Fruit fly (Drosophila melanogaster) whole organism, adult: ENCODE measurements around the gene mAChR-B.
A peak's percentile ranks its signal among the peaks of the same experiment; 100 is the strongest.
"Not testable (repeated sequence)": the region's sequence is repeated elsewhere in the genome, so short reads cannot be mapped to it uniquely, and the experiment has no call there.

Experiments used
- CG11617 ChIP-seq: fragments of 200-800 bp; sonication (Bioruptor generic); optimal IDR thresholded peaks from 2 replicates; lab custom pipeline; 2017; ENCODE audit warnings: mild to moderate bottlenecking, missing biosample characterization, missing genetic modification reagents, missing genetic modification characterization
- CG12768 ChIP-seq: fragments of 200-800 bp; sonication (Bioruptor generic); optimal IDR thresholded peaks from 2 replicates; lab custom pipeline; 2017; ENCODE audit warnings: missing biosample characterization, missing genetic modification characterization, mild to moderate bottlenecking, moderate library complexity, missing genetic modification reagents
- CG14711 ChIP-seq: fragments of 200-800 bp; sonication (Bioruptor generic); optimal IDR thresholded peaks from 2 replicates; lab custom pipeline; 2018; ENCODE audit warnings: missing biosample characterization, mild to moderate bottlenecking, missing genetic modification characterization, moderate library complexity
- CG1620 ChIP-seq: fragments of 200-800 bp; sonication (Bioruptor generic); optimal IDR thresholded peaks from 2 replicates; lab custom pipeline; 2016; ENCODE audit warnings: missing biosample characterization, missing genetic modification characterization
- CG33017 ChIP-seq: fragments of 200-800 bp; sonication (Bioruptor generic); optimal IDR thresholded peaks from 2 replicates; lab custom pipeline; 2018; ENCODE audit warnings: missing biosample characterization, mild to moderate bottlenecking, missing genetic modification characterization, moderate library complexity
- CG5204 ChIP-seq: fragments of 200-800 bp; sonication (Bioruptor generic); optimal IDR thresholded peaks from 2 replicates; lab custom pipeline; 2016; ENCODE audit warnings: missing biosample characterization, missing genetic modification characterization
- CG7045 ChIP-seq: fragments of 200-800 bp; sonication (Bioruptor generic); optimal IDR thresholded peaks from 2 replicates; lab custom pipeline; 2017; ENCODE audit warnings: missing biosample characterization, mild to moderate bottlenecking, missing genetic modification characterization
- CG7101 ChIP-seq: fragments of 200-800 bp; sonication (Bioruptor generic); optimal IDR thresholded peaks from 2 replicates; lab custom pipeline; 2018; ENCODE audit warnings: missing biosample characterization, mild to moderate bottlenecking, missing genetic modification characterization, moderate library complexity
- Clk ChIP-seq: fragments of 200-800 bp; sonication (Bioruptor generic); optimal IDR thresholded peaks from 2 replicates; lab custom pipeline; 2017; ENCODE audit warnings: missing biosample characterization, missing genetic modification characterization
- Crg-1 ChIP-seq: fragments of 200-800 bp; sonication (Bioruptor generic); optimal IDR thresholded peaks from 2 replicates; lab custom pipeline; 2016; ENCODE audit warnings: missing biosample characterization, missing genetic modification characterization
- Hr96 ChIP-seq: fragments of 200-800 bp; sonication (Bioruptor generic); optimal IDR thresholded peaks from 2 replicates; lab custom pipeline; 2016; ENCODE audit warnings: missing biosample characterization, missing genetic modification characterization
- Mnt ChIP-seq: fragments of 200-800 bp; sonication (Bioruptor generic); optimal IDR thresholded peaks from 2 replicates; lab custom pipeline; 2016; ENCODE audit warnings: missing biosample characterization, mild to moderate bottlenecking, missing genetic modification characterization
- bab1 ChIP-seq: fragments of 200-800 bp; sonication (Bioruptor generic); optimal IDR thresholded peaks from 3 replicates; lab custom pipeline; 2019; ENCODE audit warnings: missing biosample characterization, mild to moderate bottlenecking, missing genetic modification characterization, moderate library complexity
- cic ChIP-seq: fragments of 200-800 bp; sonication (Bioruptor generic); optimal IDR thresholded peaks from 2 replicates; lab custom pipeline; 2017; ENCODE audit warnings: missing biosample characterization, mild to moderate bottlenecking, missing genetic modification characterization, moderate library complexity
- cnc ChIP-seq, 2 experiments: fragments of >200 bp; optimal IDR thresholded peaks; 2 replicates each; lab custom pipeline; 2017
- kay ChIP-seq: fragments of 200-800 bp; sonication (Bioruptor generic); peaks from one replicate; lab custom pipeline; 2016; ENCODE audit warnings: missing biosample characterization, missing genetic modification characterization, borderline replicate concordance
- ovo ChIP-seq: fragments of 200-800 bp; sonication (Bioruptor generic); optimal IDR thresholded peaks from 2 replicates; lab custom pipeline; 2016; ENCODE audit warnings: missing biosample characterization, missing genetic modification characterization
- pad ChIP-seq: fragments of 200-800 bp; sonication (Bioruptor generic); optimal IDR thresholded peaks from 3 replicates; lab custom pipeline; 2017; ENCODE audit warnings: missing biosample characterization, missing genetic modification characterization, mild to moderate bottlenecking, moderate library complexity, missing genetic modification reagents
- tj ChIP-seq: fragments of 200-800 bp; sonication (Bioruptor generic); optimal IDR thresholded peaks from 3 replicates; lab custom pipeline; 2017; ENCODE audit warnings: missing biosample characterization, mild to moderate bottlenecking, missing genetic modification characterization, moderate library complexity
- toe ChIP-seq: fragments of 200-800 bp; sonication (Bioruptor generic); optimal IDR thresholded peaks from 2 replicates; lab custom pipeline; 2016; ENCODE audit warnings: missing biosample characterization, missing genetic modification characterization

The mAChR-B gene

dm6 chr3R:8030151-8030899 lies 28.8 kb upstream of the mAChR-B start, which contains the start of the genes CG10903 and CG2747:
Gene CG10903, plus strand, starts transcription at chr3R:8030411.
Gene CG2747, minus strand, starts transcription at chr3R:8030790.
- TF ChIP-seq CG12768 (GFP tag; lab: Kevin White, UChicago) (no peak), Crg-1 (GFP tag; lab: Kevin White, UChicago) (peak; percentile 22), toe (GFP tag; lab: Kevin White, UChicago) (peak; percentile 13), CG14711 (tag; lab: Kevin White, UChicago) (peak; percentile 2), CG7101 (tag; lab: Kevin White, UChicago) (no peak), pad (peak; percentile 15), CG11617 (GFP tag; lab: Kevin White, UChicago) (peak; percentile 65), cnc (optimal IDR thresholded peaks at IDR 0.05; lab: Kevin White, UChicago) (no peak), tj (peak; percentile 60), kay (GFP tag; lab: Kevin White, UChicago) (peak; percentile 95), CG33017 (no peak), bab1 (GFP tag; lab: Kevin White, UChicago) (peak; percentile 56), Clk (GFP tag; lab: Kevin White, UChicago) (no peak), Mnt (GFP tag; lab: Kevin White, UChicago) (peak; percentile 99), cic (GFP tag; lab: Kevin White, UChicago) (peak; percentile 62), ovo (GFP tag; lab: Kevin White, UChicago) (peak; percentile 64), CG1620 (peak; percentile 2)

dm6 chr3R:8032923-8033478 lies 26.1 kb upstream of the mAChR-B start, which contains the start of the genes CG11035 and unc-45:
Gene CG11035, minus strand, starts transcription at chr3R:8033009.
Gene unc-45, plus strand, starts transcription at chr3R:8033301.
- TF ChIP-seq CG1620, result peak; percentile 14
- peak; percentile 79 for TF ChIP-seq toe (GFP tag; lab: Kevin White, UChicago)
- TF ChIP-seq CG11617 (GFP tag; lab: Kevin White, UChicago), result peak; percentile 63
- peak; percentile 10 for TF ChIP-seq cic (GFP tag; lab: Kevin White, UChicago)
- TF ChIP-seq tj, result peak; percentile 64
- TF ChIP-seq Mnt (GFP tag; lab: Kevin White, UChicago), result peak; percentile 62
- TF ChIP-seq pad, result peak; percentile 18
- no peak for TF ChIP-seq cnc (optimal IDR thresholded peaks at IDR 0.05; lab: Kevin White, UChicago)
- peak; percentile 53 for TF ChIP-seq CG14711 (tag; lab: Kevin White, UChicago)
- peak; percentile 70 for TF ChIP-seq bab1 (GFP tag; lab: Kevin White, UChicago)
- TF ChIP-seq Hr96 (GFP tag; lab: Kevin White, UChicago), result no peak
- TF ChIP-seq CG12768 (GFP tag; lab: Kevin White, UChicago), result no peak
- no peak for TF ChIP-seq CG5204 (GFP tag; lab: Kevin White, UChicago)
- peak; percentile 28 for TF ChIP-seq Crg-1 (GFP tag; lab: Kevin White, UChicago)
- TF ChIP-seq CG33017, result peak; percentile 29
- TF ChIP-seq kay (GFP tag; lab: Kevin White, UChicago), result peak; percentile 98
- TF ChIP-seq CG7101 (tag; lab: Kevin White, UChicago), result peak; percentile 33
- TF ChIP-seq CG7045 (GFP tag; lab: Kevin White, UChicago), result peak; percentile 51

dm6 chr3R:8037896-8038295 lies 21.2 kb upstream of the mAChR-B start:
- no peak for TF ChIP-seq Mnt (GFP tag; lab: Kevin White, UChicago)

dm6 chr3R:8038927-8039326 lies 20.2 kb upstream of the mAChR-B start:
- TF ChIP-seq Hr96 (GFP tag; lab: Kevin White, UChicago) (no peak), CG33017 (no peak), CG14711 (tag; lab: Kevin White, UChicago) (no peak), CG7045 (GFP tag; lab: Kevin White, UChicago) (no peak), bab1 (GFP tag; lab: Kevin White, UChicago) (no peak), Crg-1 (GFP tag; lab: Kevin White, UChicago) (no peak), CG12768 (GFP tag; lab: Kevin White, UChicago) (no peak)

dm6 chr3R:8040843-8041242 lies 18.2 kb upstream of the mAChR-B start, which contains the start of gene CG43060:
Gene CG43060, plus strand, starts transcription at chr3R:8041224.
- TF ChIP-seq toe (GFP tag; lab: Kevin White, UChicago) (no peak), CG11617 (GFP tag; lab: Kevin White, UChicago) (no peak), bab1 (GFP tag; lab: Kevin White, UChicago) (no peak), CG12768 (GFP tag; lab: Kevin White, UChicago) (no peak), kay (GFP tag; lab: Kevin White, UChicago) (peak; percentile 31), CG7045 (GFP tag; lab: Kevin White, UChicago) (no peak), Crg-1 (GFP tag; lab: Kevin White, UChicago) (no peak), Hr96 (GFP tag; lab: Kevin White, UChicago) (no peak)

- TF ChIP-seq toe, ovo, CG11617 (GFP tag; lab: Kevin White, UChicago): not testable (repeated sequence)
These were observed 10.2 kb upstream of the mAChR-B start, which contains the start of gene CG43618 for dm6 chr3R:8048867-8049266. Gene CG43618, plus strand, starts transcription at chr3R:8049167.
